Fruit fly (Drosophila melanogaster) whole organism, embryonic: ENCODE measurements around the gene Rtca.
A peak's percentile ranks its signal among the peaks of the same experiment; 100 is the strongest.

ENCODE experiments used
- Ada2b ChIP-seq: fragments of 200-800 bp; sonication (Bioruptor generic); IDR thresholded peaks from 2 replicates; pipeline ENCODE4 v1.3.6; 2022; ENCODE audit warnings: missing biosample characterization, missing genetic modification characterization
- Antp ChIP-seq: fragments of 200-800 bp; sonication (Bioruptor generic); optimal IDR thresholded peaks from 3 replicates; lab custom pipeline; 2016; ENCODE audit warnings: missing biosample characterization, missing genetic modification characterization
- CG10147 ChIP-seq: fragments of 200-800 bp; sonication (Bioruptor generic); optimal IDR thresholded peaks from 2 replicates; lab custom pipeline; 2019; ENCODE audit warnings: missing biosample characterization, mild to moderate bottlenecking, missing genetic modification characterization, moderate library complexity
- CG12071 ChIP-seq: fragments of 200-800 bp; sonication (Bioruptor generic); optimal IDR thresholded peaks from 3 replicates; lab custom pipeline; 2018; ENCODE audit warnings: missing biosample characterization, mild to moderate bottlenecking, missing genetic modification characterization
- CG1603 ChIP-seq: fragments of 200-800 bp; sonication (Bioruptor generic); optimal IDR thresholded peaks from 2 replicates; lab custom pipeline; 2019; ENCODE audit warnings: missing biosample characterization, mild to moderate bottlenecking, missing genetic modification characterization, moderate library complexity
- CG17359 ChIP-seq: fragments of 200-800 bp; sonication (Bioruptor generic); optimal IDR thresholded peaks from 3 replicates; lab custom pipeline; 2018; ENCODE audit warnings: missing biosample characterization, mild to moderate bottlenecking, missing genetic modification characterization, moderate library complexity
- CG17385 ChIP-seq: fragments of 200-800 bp; sonication (Bioruptor generic); optimal IDR thresholded peaks from 3 replicates; lab custom pipeline; 2018; ENCODE audit warnings: missing biosample characterization, mild to moderate bottlenecking, missing genetic modification characterization
- CG17829 ChIP-seq: fragments of 200-800 bp; optimal IDR thresholded peaks from 2 replicates; lab custom pipeline; 2019; ENCODE audit warnings: missing biosample characterization, mild to moderate bottlenecking, missing genetic modification characterization, moderate library complexity
- CG18619 ChIP-seq: fragments of 200-800 bp; sonication (Bioruptor generic); optimal IDR thresholded peaks from 3 replicates; lab custom pipeline; 2017; ENCODE audit warnings: missing biosample characterization, mild to moderate bottlenecking, missing genetic modification characterization
- CG18764 ChIP-seq: fragments of 200-800 bp; sonication (Bioruptor generic); optimal IDR thresholded peaks from 3 replicates; lab custom pipeline; 2016; ENCODE audit warnings: missing biosample characterization, missing genetic modification characterization
- CG2116 ChIP-seq: fragments of 200-800 bp; sonication (Bioruptor generic); optimal IDR thresholded peaks from 3 replicates; lab custom pipeline; 2018; ENCODE audit warnings: missing biosample characterization, mild to moderate bottlenecking, missing genetic modification characterization
- CG2199 ChIP-seq: fragments of 200-800 bp; sonication (Bioruptor generic); IDR thresholded peaks from 3 replicates; pipeline ENCODE4 v1.3.6; 2022; ENCODE audit warnings: missing biosample characterization, missing genetic modification characterization
- CG30403 ChIP-seq: fragments of 200-800 bp; sonication (Bioruptor generic); optimal IDR thresholded peaks from 3 replicates; lab custom pipeline; 2016; ENCODE audit warnings: missing biosample characterization, missing genetic modification characterization
- CG31224 ChIP-seq: fragments of 200-800 bp; sonication (Bioruptor generic); IDR thresholded peaks from 2 replicates; pipeline ENCODE4 v1.3.6; 2022; ENCODE audit warnings: missing biosample characterization, missing genetic modification characterization
- CG32532 ChIP-seq: fragments of 200-800 bp; sonication (Bioruptor generic); IDR thresholded peaks from 2 replicates; pipeline ENCODE4 v1.3.6; 2022; ENCODE audit warnings: missing biosample characterization, missing genetic modification characterization
- CG32767 ChIP-seq: fragments of 200-800 bp; sonication (Bioruptor generic); IDR thresholded peaks from 2 replicates; pipeline ENCODE4 v1.3.6; 2022; ENCODE audit warnings: missing biosample characterization, missing genetic modification characterization
- CG4424 ChIP-seq: fragments of 200-800 bp; sonication (Bioruptor generic); optimal IDR thresholded peaks from 3 replicates; lab custom pipeline; 2016; ENCODE audit warnings: missing biosample characterization, missing genetic modification characterization
- CG4707 ChIP-seq: fragments of 200-800 bp; sonication (Bioruptor generic); optimal IDR thresholded peaks from 2 replicates; lab custom pipeline; 2018; ENCODE audit warnings: missing biosample characterization, mild to moderate bottlenecking, missing genetic modification characterization, moderate library complexity
- CG6254 ChIP-seq: fragments of 200-800 bp; sonication (Bioruptor generic); optimal IDR thresholded peaks from 3 replicates; lab custom pipeline; 2017; ENCODE audit warnings: mild to moderate bottlenecking, missing biosample characterization, missing genetic modification reagents, missing genetic modification characterization
- CG7745 ChIP-seq: fragments of 200-800 bp; sonication (Bioruptor generic); optimal IDR thresholded peaks from 2 replicates; lab custom pipeline; 2018; ENCODE audit warnings: missing biosample characterization, mild to moderate bottlenecking, missing genetic modification characterization, moderate library complexity
- CG8089 ChIP-seq: fragments of 200-800 bp; sonication (Bioruptor generic); optimal IDR thresholded peaks from 3 replicates; lab custom pipeline; 2016; ENCODE audit warnings: missing biosample characterization, missing genetic modification characterization
- Dek ChIP-seq: fragments of 200-800 bp; sonication (Bioruptor generic); optimal IDR thresholded peaks from 3 replicates; lab custom pipeline; 2019; ENCODE audit warnings: missing biosample characterization, mild to moderate bottlenecking, missing genetic modification characterization, moderate library complexity
- Dref ChIP-seq: fragments of 200-800 bp; sonication (Bioruptor generic); IDR thresholded peaks from 2 replicates; pipeline ENCODE4 v1.3.6; 2022; ENCODE audit warnings: missing biosample characterization, missing genetic modification characterization
- Ets65A ChIP-seq: fragments of 200-800 bp; sonication (Bioruptor generic); peaks from one replicate; lab custom pipeline; 2016; ENCODE audit warnings: missing biosample characterization, missing genetic modification characterization
- HLH54F ChIP-seq: fragments of 200-800 bp; sonication (Bioruptor generic); optimal IDR thresholded peaks from 3 replicates; lab custom pipeline; 2016; ENCODE audit warnings: missing biosample characterization, missing genetic modification characterization
- Hey ChIP-seq: fragments of 200-800 bp; sonication (Bioruptor generic); optimal IDR thresholded peaks from 3 replicates; lab custom pipeline; 2018; ENCODE audit warnings: missing biosample characterization, mild to moderate bottlenecking, missing genetic modification characterization
- Hr51 ChIP-seq, 2 experiments: fragments of 200-800 bp; sonication (Bioruptor generic); optimal IDR thresholded peaks; 2 replicates in 1 of 2; 3 replicates in 1 of 2; lab custom pipeline; 2016 to 2018; ENCODE audit warnings: missing biosample characterization in 2 of 2, missing genetic modification characterization in 2 of 2, mild to moderate bottlenecking in 1 of 2, moderate library complexity in 1 of 2
- Myb ChIP-seq: fragments of 200-800 bp; sonication (Bioruptor generic); optimal IDR thresholded peaks from 2 replicates; lab custom pipeline; 2016; ENCODE audit warnings: missing biosample characterization, missing genetic modification characterization
- NC2α ChIP-seq: fragments of 200-800 bp; sonication (Bioruptor generic); optimal IDR thresholded peaks from 2 replicates; lab custom pipeline; 2016; ENCODE audit warnings: missing biosample characterization, missing genetic modification characterization
- NC2β ChIP-seq: fragments of 200-800 bp; sonication (Bioruptor generic); optimal IDR thresholded peaks from 2 replicates; lab custom pipeline; 2016; ENCODE audit warnings: missing biosample characterization, missing genetic modification characterization
- Scr ChIP-seq: fragments of 200-800 bp; sonication (Bioruptor generic); IDR thresholded peaks from 2 replicates; pipeline ENCODE4 v1.3.6; 2022; ENCODE audit warnings: missing biosample characterization, missing genetic modification characterization; ENCODE audit not compliant: partially characterized antibody
- amos ChIP-seq: fragments of 200-800 bp; sonication (Bioruptor generic); IDR thresholded peaks from 2 replicates; pipeline ENCODE4 v1.3.6; 2022; ENCODE audit warnings: missing biosample characterization, missing genetic modification characterization; ENCODE audit not compliant: partially characterized antibody
- ara ChIP-seq: fragments of 200-800 bp; sonication (Bioruptor generic); IDR thresholded peaks from 2 replicates; pipeline ENCODE4 v1.3.6; 2022; ENCODE audit warnings: missing biosample characterization, missing genetic modification characterization
- chm ChIP-seq: fragments of 200-800 bp; sonication (Bioruptor generic); IDR thresholded peaks from 2 replicates; pipeline ENCODE4 v1.3.6; 2022; ENCODE audit warnings: missing biosample characterization, missing genetic modification characterization
- da ChIP-seq: fragments of 200-800 bp; sonication (Bioruptor generic); optimal IDR thresholded peaks from 2 replicates; lab custom pipeline; 2016; ENCODE audit warnings: missing biosample characterization, missing genetic modification characterization
- dm ChIP-seq: fragments of 200-800 bp; sonication (Bioruptor generic); optimal IDR thresholded peaks from 3 replicates; lab custom pipeline; 2016; ENCODE audit warnings: missing biosample characterization, missing genetic modification characterization
- gce ChIP-seq: fragments of 200-800 bp; sonication (Bioruptor generic); IDR thresholded peaks from 3 replicates; pipeline ENCODE4 v1.3.6; 2022; ENCODE audit warnings: missing biosample characterization, missing genetic modification characterization
- gcm ChIP-seq: fragments of 200-800 bp; sonication (Bioruptor generic); optimal IDR thresholded peaks from 2 replicates; lab custom pipeline; 2019; ENCODE audit warnings: missing biosample characterization, mild to moderate bottlenecking, missing genetic modification characterization, moderate library complexity
- grau ChIP-seq: fragments of 200-800 bp; optimal IDR thresholded peaks from 3 replicates; lab custom pipeline; 2019; ENCODE audit warnings: missing biosample characterization, mild to moderate bottlenecking, missing genetic modification characterization, moderate library complexity
- ind ChIP-seq: fragments of 200-800 bp; sonication (Bioruptor generic); optimal IDR thresholded peaks from 3 replicates; lab custom pipeline; 2016; ENCODE audit warnings: missing biosample characterization, missing genetic modification characterization
- kah ChIP-seq: fragments of 200-800 bp; sonication (Bioruptor generic); optimal IDR thresholded peaks from 2 replicates; lab custom pipeline; 2018; ENCODE audit warnings: missing biosample characterization, mild to moderate bottlenecking, missing genetic modification characterization
- kay ChIP-seq: fragments of 200-800 bp; sonication (Bioruptor generic); optimal IDR thresholded peaks from 2 replicates; lab custom pipeline; 2016; ENCODE audit warnings: missing biosample characterization, missing genetic modification characterization
- mirr ChIP-seq: fragments of 200-800 bp; sonication (Bioruptor generic); optimal IDR thresholded peaks from 3 replicates; lab custom pipeline; 2018; ENCODE audit warnings: missing biosample characterization, mild to moderate bottlenecking, missing genetic modification characterization
- pb ChIP-seq: fragments of 200-800 bp; sonication (Bioruptor generic); optimal IDR thresholded peaks from 3 replicates; lab custom pipeline; 2016; ENCODE audit warnings: missing biosample characterization, missing genetic modification characterization
- ro ChIP-seq: fragments of 200-800 bp; sonication (Bioruptor generic); IDR thresholded peaks from 2 replicates; pipeline ENCODE4 v1.3.6; 2022; ENCODE audit warnings: missing biosample characterization, missing genetic modification characterization
- scrt ChIP-seq: fragments of 200-800 bp; sonication (Bioruptor generic); optimal IDR thresholded peaks from 2 replicates; lab custom pipeline; 2018; ENCODE audit warnings: missing biosample characterization, mild to moderate bottlenecking, missing genetic modification characterization, moderate library complexity
- sr ChIP-seq: fragments of 200-800 bp; sonication (Bioruptor generic); IDR thresholded peaks from 3 replicates; pipeline ENCODE4 v1.3.6; 2022; ENCODE audit warnings: missing biosample characterization, missing genetic modification characterization
- tap ChIP-seq: fragments of 200-800 bp; optimal IDR thresholded peaks from 3 replicates; lab custom pipeline; 2019; ENCODE audit warnings: missing biosample characterization, mild to moderate bottlenecking, missing genetic modification characterization, moderate library complexity
- usp ChIP-seq: fragments of >200 bp; optimal IDR thresholded peaks from 2 replicates; lab custom pipeline; 2017; ENCODE audit warnings: missing biosample characterization, missing genetic modification characterization

Rtca gene

dm6 chrX:2123965-2124688 lies 51.9 kb downstream of the Rtca start (continued):
- TF ChIP-seq amos (GFP tag; lab: Robert Waterston, UW) (no peak), ro (GFP tag; lab: Robert Waterston, UW) (peak; percentile 90), CG17385 (GFP tag; lab: Kevin White, UChicago) (peak; percentile 96), CG1603 (peak; percentile 81), ara (GFP tag; lab: Robert Waterston, UW) (peak; percentile 90), CG18619 (GFP tag; lab: Kevin White, UChicago) (peak; percentile 99), ind (GFP tag; lab: Kevin White, UChicago) (peak; percentile 97), CG30403 (GFP tag; lab: Kevin White, UChicago) (peak; percentile 92), CG10147 (GFP tag; lab: Kevin White, UChicago) (peak; percentile 98), Dek (tag; lab: Kevin White, UChicago) (peak; percentile 96), grau (tag; lab: Kevin White, UChicago) (peak; percentile 98), NC2α (GFP tag; lab: Kevin White, UChicago) (peak; percentile 62), CG12071 (GFP tag; lab: Kevin White, UChicago) (peak; percentile 83), CG18764 (GFP tag; lab: Kevin White, UChicago) (peak; percentile 92), CG17829 (tag; lab: Kevin White, UChicago) (peak; percentile 98), CG7745 (tag; lab: Kevin White, UChicago) (peak; percentile 8), mirr (GFP tag; lab: Kevin White, UChicago) (peak; percentile 50), Myb (GFP tag; lab: Kevin White, UChicago) (peak; percentile 48), Dref (GFP tag; lab: Robert Waterston, UW) (peak; percentile 36; the same call in 1 of the 2 replicates), NC2β (GFP tag; lab: Kevin White, UChicago) (peak; percentile 76), CG31224 (GFP tag; lab: Robert Waterston, UW) (peak; percentile 87), Ada2b (GFP tag; lab: Robert Waterston, UW) (peak; percentile 89), CG2116 (GFP tag; lab: Kevin White, UChicago) (peak; percentile 77), da (GFP tag; lab: Kevin White, UChicago) (no peak), gcm (GFP tag; lab: Kevin White, UChicago) (peak; percentile 98), Ets65A (GFP tag; lab: Kevin White, UChicago) (peak; percentile 94), gce (GFP tag; lab: Robert Waterston, UW) (peak; percentile 66; the same call in 1 of the 3 replicates), HLH54F (peak; percentile 84), CG4707 (GFP tag; lab: Kevin White, UChicago) (peak; percentile 83), usp (GFP tag; lab: Kevin White, UChicago) (no peak), dm (GFP tag; lab: Kevin White, UChicago) (peak; percentile 16), pb (peak; percentile 72), Antp (GFP tag; lab: Kevin White, UChicago) (peak; percentile 90), Hey (no peak), CG2199 (GFP tag; lab: Robert Waterston, UW) (peak; percentile 79; the same call in 2 of the 3 replicates), CG6254 (GFP tag; lab: Kevin White, UChicago) (peak; percentile 95), scrt (GFP tag; lab: Kevin White, UChicago) (peak; percentile 94), Scr (GFP tag; lab: Robert Waterston, UW) (0 out of 2 replicates have a peak, but pooled peaks have one; percentile 16), CG32532 (GFP tag; lab: Robert Waterston, UW) (peak; percentile 93), CG32767 (no peak; the same call in 1 of the 2 replicates), tap (tag; lab: Kevin White, UChicago) (peak; percentile 96), kay (GFP tag; lab: Kevin White, UChicago) (peak; percentile 73), CG4424 (peak; percentile 97), sr (GFP tag; lab: Robert Waterston, UW) (peak; percentile 22; the same call in 1 of the 3 replicates), chm (GFP tag; lab: Robert Waterston, UW) (peak; percentile 69; the same call in 1 of the 2 replicates), CG8089 (GFP tag; lab: Kevin White, UChicago) (peak; percentile 71), CG17359 (tag; lab: Kevin White, UChicago) (peak; percentile 96), kah (peak; percentile 94), Hr51 (GFP tag; optimal IDR thresholded peaks at IDR 0.05; lab: Kevin White, UChicago) (peak; percentile 86 to 98)
